Worm (Caenorhabditis elegans): ENCODE measurements around the gene Y116A8C.20.

The Y116A8C.20 gene

DNA sequence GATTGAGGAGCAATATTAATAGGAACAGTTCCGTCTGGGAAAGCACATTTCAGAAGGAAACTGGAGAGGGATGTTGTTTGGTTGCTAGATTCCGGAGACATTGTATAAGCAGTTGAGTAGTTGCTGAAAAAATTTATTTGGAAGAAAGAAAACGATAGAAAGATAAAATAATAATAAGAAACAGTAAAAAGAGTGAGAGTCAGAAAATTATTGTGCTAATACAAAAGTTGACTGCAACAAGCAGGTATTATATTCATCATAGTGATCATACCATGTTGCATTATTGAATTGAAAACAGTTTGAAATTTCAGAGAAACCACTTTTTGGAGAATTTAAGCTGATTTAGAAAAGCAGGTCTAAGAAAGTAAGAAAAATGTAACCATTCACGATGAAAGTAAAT, 1.2 kb upstream of the Y116A8C.20 start, which contains the start of gene Y116A8C.19:
TSS of gene Y116A8C.19 (minus strand) at position 101 of the 400 bp plus-strand sequence.
- TF ChIP-seq fkh-10 (GFP tag; optimal IDR thresholded peaks at IDR 0.05) (no peak), swsn-7 (tag; optimal IDR thresholded peaks at IDR 0.05) (no peak), C16A3.4 (tag; optimal IDR thresholded peaks at IDR 0.05) (no peak), aly-2 (tag; optimal IDR thresholded peaks at IDR 0.05) (no peak), isw-1 (GFP tag; IDR thresholded peaks at IDR 0.05) (no peak), mef-2 (tag; optimal IDR thresholded peaks at IDR 0.05) (no peak), lin-13 (GFP tag; optimal IDR thresholded peaks at IDR 0.05) (no peak), lsy-2 (tag; optimal IDR thresholded peaks at IDR 0.05) (no peak), pax-3 (tag; optimal IDR thresholded peaks at IDR 0.05) (no peak), pag-3 (tag; optimal IDR thresholded peaks at IDR 0.05; ENCODE audit: borderline replicate concordance, insufficient read depth) (no peak), jun-1 (tag; optimal IDR thresholded peaks at IDR 0.05) (no peak), sox-4 (tag; optimal IDR thresholded peaks at IDR 0.05) (no peak)

DNA sequence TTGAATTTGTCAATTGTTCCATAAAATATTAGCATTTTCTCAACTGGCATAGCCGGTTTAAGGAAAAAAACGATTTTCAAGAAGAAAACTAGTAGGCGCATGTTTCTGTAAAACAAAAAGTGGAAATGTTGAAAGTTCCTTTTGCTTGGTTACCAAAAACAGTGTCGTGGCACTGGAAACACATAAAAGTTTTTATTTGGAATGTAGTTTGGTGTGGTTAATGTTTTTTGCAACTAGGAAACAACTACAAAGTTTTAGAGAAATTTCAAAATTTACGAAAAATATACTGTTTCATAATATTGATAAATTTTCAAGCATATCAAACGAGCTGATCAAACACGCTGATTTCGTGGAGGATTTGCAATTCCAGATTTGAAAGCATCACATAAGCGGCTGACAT, 5.0 kb downstream of the Y116A8C.20 start, which contains the start of gene clec-195:
TSS of gene clec-195 (minus strand) at position 101 of the 400 bp plus-strand sequence.
- TF ChIP-seq lsy-2 (tag; optimal IDR thresholded peaks at IDR 0.05) (no peak), mef-2 (tag; optimal IDR thresholded peaks at IDR 0.05) (no peak), nhr-19 (GFP tag; conservative IDR thresholded peaks at IDR 0.05) (no peak), unc-30 (tag; optimal IDR thresholded peaks at IDR 0.05) (no peak), sptf-1 (tag; optimal IDR thresholded peaks at IDR 0.05) (no peak), lin-15B (tag; optimal IDR thresholded peaks at IDR 0.05) (no peak), pag-3 (tag; optimal IDR thresholded peaks at IDR 0.05; ENCODE audit: borderline replicate concordance, insufficient read depth) (no peak), zip-4 (GFP tag; optimal IDR thresholded peaks at IDR 0.05) (no peak), nhr-11 (tag; optimal IDR thresholded peaks at IDR 0.05) (no peak), fkh-8 (tag; optimal IDR thresholded peaks at IDR 0.05) (no peak), efl-3 (GFP tag; optimal IDR thresholded peaks at IDR 0.05) (no peak), zag-1 (tag; optimal IDR thresholded peaks at IDR 0.05) (no peak), nhr-28 (tag; optimal IDR thresholded peaks at IDR 0.05) (no peak), vab-15 (tag; optimal IDR thresholded peaks at IDR 0.05) (no peak), fkh-4 (tag; optimal IDR thresholded peaks at IDR 0.05; ENCODE audit: borderline replicate concordance) (no peak), unc-86 (tag; optimal IDR thresholded peaks at IDR 0.05) (no peak), unc-62 (GFP tag; optimal IDR thresholded peaks at IDR 0.05) (no peak)

DNA sequence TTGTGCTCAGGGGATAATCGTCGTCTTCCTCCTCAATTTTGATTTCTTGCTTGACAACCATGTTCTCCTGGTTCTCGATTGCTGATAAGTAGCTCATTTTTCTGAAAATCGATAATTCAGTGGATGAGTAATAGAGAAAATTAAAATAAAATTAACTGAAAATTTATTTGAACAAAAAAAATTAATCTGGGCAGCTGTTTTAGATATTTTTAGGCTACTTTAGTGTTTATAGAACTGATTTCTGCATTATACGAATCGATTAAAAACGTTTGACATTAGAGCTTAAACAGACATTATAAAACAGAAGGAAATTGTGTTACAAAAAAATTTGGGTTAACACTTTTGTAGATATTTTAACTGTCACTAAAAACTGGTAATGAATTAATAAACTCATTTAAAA, 7.5 kb downstream of the Y116A8C.20 start, which contains the start of gene athp-3:
TSS of gene athp-3 (minus strand) at position 101 of the 400 bp plus-strand sequence.
- no peak for TF ChIP-seq ets-5 (GFP tag; IDR thresholded peaks at IDR 0.05)
- TF ChIP-seq tlp-1 (tag; optimal IDR thresholded peaks at IDR 0.05): no peak
- no peak for TF ChIP-seq elt-3 (tag; optimal IDR thresholded peaks at IDR 0.05)
- TF ChIP-seq fkh-8 (tag; optimal IDR thresholded peaks at IDR 0.05): no peak
- TF ChIP-seq nhr-12 (tag; optimal IDR thresholded peaks at IDR 0.05): no peak
- TF ChIP-seq ztf-11 (tag; optimal IDR thresholded peaks at IDR 0.05): no peak
- TF ChIP-seq ceh-63 (GFP tag; optimal IDR thresholded peaks at IDR 0.05): no peak
- TF ChIP-seq unc-30 (tag; optimal IDR thresholded peaks at IDR 0.05): no peak
- no peak for TF ChIP-seq fkh-10 (GFP tag; optimal IDR thresholded peaks at IDR 0.05)
- no peak for TF ChIP-seq mep-1 (tag; optimal IDR thresholded peaks at IDR 0.05)
- no peak for TF ChIP-seq swsn-7 (tag; optimal IDR thresholded peaks at IDR 0.05)
- TF ChIP-seq pqm-1 (tag; optimal IDR thresholded peaks at IDR 0.05): no peak
- no peak for TF ChIP-seq skn-1 (tag; optimal IDR thresholded peaks at IDR 0.05)
- no peak for TF ChIP-seq C04F5.9 (tag; optimal IDR thresholded peaks at IDR 0.05)

DNA sequence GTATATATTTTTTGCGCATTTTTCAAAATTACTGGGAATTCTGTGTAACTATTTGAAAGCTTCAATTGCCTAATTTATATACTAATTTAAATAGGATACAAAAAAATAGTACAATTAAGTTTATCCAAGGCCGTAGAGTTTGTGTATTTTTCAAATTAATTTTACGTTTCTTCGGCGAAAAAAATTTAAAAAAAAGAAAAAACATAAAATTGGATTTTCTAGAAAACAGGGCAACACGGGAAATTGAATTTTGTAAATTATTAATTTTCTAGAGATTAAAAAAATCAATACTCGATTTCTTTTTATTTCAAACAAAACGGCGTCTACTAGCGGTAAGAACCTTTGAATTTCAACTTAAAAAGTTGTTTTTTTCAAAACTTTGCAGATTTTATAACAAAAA, 12.5 kb downstream of the Y116A8C.20 start, which contains the start of gene Y116A8C.23:
TSS of gene Y116A8C.23 (plus strand) at position 301 of the 400 bp plus-strand sequence.
- TF ChIP-seq unc-62 (GFP tag; optimal IDR thresholded peaks at IDR 0.05) (no peak), jun-1 (tag; optimal IDR thresholded peaks at IDR 0.05) (no peak), unc-86 (tag; optimal IDR thresholded peaks at IDR 0.05) (no peak), F16B12.6 (tag; optimal IDR thresholded peaks at IDR 0.05) (no peak), egl-27 (tag; optimal IDR thresholded peaks at IDR 0.05) (no peak), grh-1 (GFP tag; IDR thresholded peaks at IDR 0.05) (no peak), dsc-1 (tag; optimal IDR thresholded peaks at IDR 0.05) (no peak), nhr-19 (GFP tag; conservative IDR thresholded peaks at IDR 0.05) (no peak), ceh-88 (GFP tag; IDR thresholded peaks at IDR 0.05) (no peak), ztf-11 (tag; optimal IDR thresholded peaks at IDR 0.05) (no peak), C04F5.9 (tag; optimal IDR thresholded peaks at IDR 0.05) (no peak), unc-98 (GFP tag; IDR thresholded peaks at IDR 0.05) (no peak), nhr-28 (tag; optimal IDR thresholded peaks at IDR 0.05) (no peak), mef-2 (tag; optimal IDR thresholded peaks at IDR 0.05) (no peak), nhr-11 (tag; optimal IDR thresholded peaks at IDR 0.05) (no peak), lin-13 (GFP tag; optimal IDR thresholded peaks at IDR 0.05) (no peak)
